Fruit fly (Drosophila melanogaster): Measurements from ENCODE around the gene CG31464.

Gene CG31464

DNA sequence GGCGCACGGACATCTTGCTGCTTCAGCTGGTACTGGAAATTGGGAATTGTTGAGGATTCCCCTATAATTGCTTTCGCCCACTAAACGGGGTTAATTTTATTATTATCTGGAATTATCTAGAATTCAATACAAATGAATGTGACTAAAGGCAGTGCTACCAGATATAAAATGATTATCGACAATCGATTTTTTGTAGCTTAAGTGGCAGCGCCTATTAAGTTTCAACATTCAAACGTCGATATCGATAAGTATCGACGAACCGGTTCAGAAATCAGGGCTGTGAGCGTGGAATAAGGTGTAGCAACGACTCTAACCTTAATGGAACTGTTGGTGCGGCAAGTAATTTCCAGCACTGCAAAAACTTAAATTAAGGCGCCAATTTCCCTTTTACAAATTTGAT, 14.1 kb downstream of the CG31464 start, which contains the start of gene Sgt1 (continued):
- TF ChIP-seq CG3726 (GFP tag; IDR thresholded peaks at IDR 0.05) (no peak), CG11723 (GFP tag; optimal IDR thresholded peaks at IDR 0.05) (no peak), hth (optimal IDR thresholded peaks at IDR 0.05) (no peak), CG10321 (GFP tag; IDR thresholded peaks at IDR 0.05) (no peak), CoRest (tag; optimal IDR thresholded peaks at IDR 0.05) (peak; percentile 55), pfk (GFP tag; optimal IDR thresholded peaks at IDR 0.05) (no peak), CG8290 (GFP tag; optimal IDR thresholded peaks at IDR 0.05) (peak; percentile 30), CG8290 (tag; optimal IDR thresholded peaks at IDR 0.05) (no peak), GATAe (GFP tag; conservative IDR thresholded peaks at IDR 0.05) (no peak), Ptx1 (GFP tag; IDR thresholded peaks at IDR 0.05) (no peak), btn (GFP tag; optimal IDR thresholded peaks at IDR 0.05) (no peak), tio (GFP tag; optimal IDR thresholded peaks at IDR 0.05) (no peak), Usf (GFP tag; optimal IDR thresholded peaks at IDR 0.05) (no peak), ems (GFP tag; optimal IDR thresholded peaks at IDR 0.05) (peak; percentile 24), Ets65A (GFP tag) (peak; percentile 95), peb (GFP tag; IDR thresholded peaks at IDR 0.05) (no peak), CG9437 (GFP tag; optimal IDR thresholded peaks at IDR 0.05) (no peak), cato (GFP tag; optimal IDR thresholded peaks at IDR 0.05; ENCODE audit: borderline replicate concordance) (no peak), CG16863 (GFP tag; optimal IDR thresholded peaks at IDR 0.05) (peak; percentile 48), grau (tag; optimal IDR thresholded peaks at IDR 0.05) (peak; percentile 36), cad (GFP tag; optimal IDR thresholded peaks at IDR 0.05) (no peak), Atf6 (GFP tag; IDR thresholded peaks at IDR 0.05) (no peak), ttk (GFP tag; IDR thresholded peaks at IDR 0.05) (no peak), Dref (GFP tag; IDR thresholded peaks at IDR 0.05) (peak; percentile 99), CG15011 (GFP tag; optimal IDR thresholded peaks at IDR 0.05) (no peak), insv (GFP tag; optimal IDR thresholded peaks at IDR 0.05) (peak in 1 of 2 experiments; percentile 64), zfh2 (GFP tag; optimal IDR thresholded peaks at IDR 0.05) (peak; percentile 79), sqz (GFP tag; optimal IDR thresholded peaks at IDR 0.05) (no peak), Tbp (GFP tag; optimal IDR thresholded peaks at IDR 0.05) (no peak), Atf3 (GFP tag; optimal IDR thresholded peaks at IDR 0.05) (no peak), CG12942 (GFP tag; optimal IDR thresholded peaks at IDR 0.05) (peak; percentile 18), z (GFP tag; IDR thresholded peaks at IDR 0.05) (no peak), CG34422 (GFP tag; IDR thresholded peaks at IDR 0.05) (no peak), gt (GFP tag; IDR thresholded peaks at IDR 0.05) (no peak), gsb (GFP tag; IDR thresholded peaks at IDR 0.05) (no peak), nmo (GFP tag; optimal IDR thresholded peaks at IDR 0.05) (peak; percentile 66), lmd (GFP tag; IDR thresholded peaks at IDR 0.05) (no peak; the same call in 1 of the 2 replicates), Sox102F (GFP tag; optimal IDR thresholded peaks at IDR 0.05) (no peak), Mrtf (GFP tag; IDR thresholded peaks at IDR 0.05) (no peak), stwl (tag; optimal IDR thresholded peaks at IDR 0.05) (peak; percentile 96), Fer2 (tag; optimal IDR thresholded peaks at IDR 0.05) (peak; percentile 14), ken (GFP tag; IDR thresholded peaks at IDR 0.05) (0 out of 3 replicates have a peak, but pooled peaks have one; percentile 54), CG10209 (GFP tag; optimal IDR thresholded peaks at IDR 0.05) (no peak), CG12155 (GFP tag; optimal IDR thresholded peaks at IDR 0.05) (peak; percentile 44), CG15696 (tag; optimal IDR thresholded peaks at IDR 0.05) (no peak), CG11504 (tag; optimal IDR thresholded peaks at IDR 0.05) (no peak), eyg (GFP tag; optimal IDR thresholded peaks at IDR 0.05) (no peak), prd (optimal IDR thresholded peaks at IDR 0.05) (no peak), prd (GFP tag; IDR thresholded peaks at IDR 0.05) (no peak), az2 (GFP tag; optimal IDR thresholded peaks at IDR 0.05) (no peak), CG9932 (GFP tag; IDR thresholded peaks at IDR 0.05) (peak; percentile 78), sim (GFP tag; IDR thresholded peaks at IDR 0.05) (no peak), sens (GFP tag) (peak; percentile 91), sc (optimal IDR thresholded peaks at IDR 0.05) (no peak), sc (GFP tag; optimal IDR thresholded peaks at IDR 0.05) (no peak)
